Fruit fly (Drosophila melanogaster): ENCODE measurements around the gene CG11122.

The CG11122 gene

DNA sequence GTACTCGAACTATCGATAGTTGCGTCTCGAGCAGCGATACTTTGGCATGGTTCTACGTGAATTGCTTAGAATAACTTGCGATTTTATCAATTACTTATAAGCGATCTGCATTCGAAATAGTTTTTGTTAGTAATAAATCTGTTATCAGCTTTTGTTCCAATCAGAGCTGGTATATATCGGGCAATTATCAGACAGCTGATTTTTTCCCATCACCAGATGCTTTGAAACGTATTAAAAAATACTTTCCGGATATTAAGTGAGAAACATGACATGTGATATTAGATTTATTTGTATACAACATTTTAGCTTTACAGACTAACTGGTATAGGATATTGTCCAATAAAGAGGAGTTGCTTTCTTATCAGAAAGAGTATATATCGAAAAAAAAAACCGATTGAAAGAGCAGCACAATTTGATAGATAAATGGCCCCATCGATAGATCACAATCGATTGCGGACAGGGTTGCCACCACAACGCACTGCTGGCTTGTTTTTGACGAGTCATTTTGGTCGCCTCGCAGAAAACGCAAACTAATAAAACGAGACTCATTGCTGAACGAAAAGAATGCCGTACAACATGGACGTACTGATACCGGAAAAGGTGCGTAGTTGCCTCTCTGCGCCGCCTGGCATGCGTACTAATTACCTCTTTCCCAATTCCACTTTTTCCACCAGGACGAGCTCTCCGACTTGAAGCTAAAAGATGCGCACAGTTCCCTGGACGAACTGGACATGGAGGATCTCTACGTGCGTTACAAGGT lies 403 bp upstream of the CG11122 start, which contains the start of gene Rpt3 (continued):
- TF ChIP-seq bbx (GFP tag; IDR thresholded peaks at IDR 0.05; ENCODE audit: partially characterized antibody), result peak; percentile 61
- TF ChIP-seq HHEX (GFP tag; optimal IDR thresholded peaks at IDR 0.05), result no peak
- TF ChIP-seq zf30C (GFP tag; optimal IDR thresholded peaks at IDR 0.05), result no peak
- TF ChIP-seq CG4730 (GFP tag; IDR thresholded peaks at IDR 0.05), result no peak
- TF ChIP-seq CG18764 (GFP tag; optimal IDR thresholded peaks at IDR 0.05), result no peak
- no peak for TF ChIP-seq CG10462 (GFP tag; optimal IDR thresholded peaks at IDR 0.05)
- TF ChIP-seq gcm (GFP tag; optimal IDR thresholded peaks at IDR 0.05), result no peak
- no peak for TF ChIP-seq odd (GFP tag; optimal IDR thresholded peaks at IDR 0.05)
- TF ChIP-seq Optix (GFP tag; IDR thresholded peaks at IDR 0.05), result no peak
- TF ChIP-seq tx (GFP tag; optimal IDR thresholded peaks at IDR 0.05), result no peak
- TF ChIP-seq caup (GFP tag; optimal IDR thresholded peaks at IDR 0.05; ENCODE audit: severe bottlenecking), result no peak
- TF ChIP-seq dysf (GFP tag; IDR thresholded peaks at IDR 0.05), result no peak
- TF ChIP-seq knrl (GFP tag; IDR thresholded peaks at IDR 0.05; ENCODE audit: partially characterized antibody), result peak; percentile 83
- TF ChIP-seq CG43689 (GFP tag; IDR thresholded peaks at IDR 0.05), result no peak
- no peak for TF ChIP-seq Mad (GFP tag; optimal IDR thresholded peaks at IDR 0.05)
- TF ChIP-seq CG16813 (GFP tag; IDR thresholded peaks at IDR 0.05; ENCODE audit: partially characterized antibody), result peak; percentile 85
- TF ChIP-seq schlank (tag; optimal IDR thresholded peaks at IDR 0.05), result no peak
- TF ChIP-seq lilli (GFP tag; optimal IDR thresholded peaks at IDR 0.05), result peak; percentile 24
- no peak for TF ChIP-seq Oli (tag; optimal IDR thresholded peaks at IDR 0.05)
- no peak for TF ChIP-seq tap (tag; optimal IDR thresholded peaks at IDR 0.05)
- no peak for TF ChIP-seq cas (GFP tag; IDR thresholded peaks at IDR 0.05)
- TF ChIP-seq NC2β (GFP tag; optimal IDR thresholded peaks at IDR 0.05), result no peak
- peak; percentile 39 for TF ChIP-seq CG30403 (GFP tag; optimal IDR thresholded peaks at IDR 0.05)
- TF ChIP-seq CG13624 (GFP tag; optimal IDR thresholded peaks at IDR 0.05), result no peak
- no peak for TF ChIP-seq CG16815 (GFP tag; optimal IDR thresholded peaks at IDR 0.05)
- no peak for TF ChIP-seq Lpt (GFP tag; optimal IDR thresholded peaks at IDR 0.05)
- no peak for TF ChIP-seq chm (GFP tag; IDR thresholded peaks at IDR 0.05)
- no peak for TF ChIP-seq HLH3B (GFP tag; IDR thresholded peaks at IDR 0.05)
- TF ChIP-seq CG34422 (GFP tag; IDR thresholded peaks at IDR 0.05), result no peak
- TF ChIP-seq CG12071 (GFP tag; optimal IDR thresholded peaks at IDR 0.05), result no peak
- TF ChIP-seq twi (tag; optimal IDR thresholded peaks at IDR 0.05), result no peak
- no peak for TF ChIP-seq Neu2 (GFP tag; optimal IDR thresholded peaks at IDR 0.05; ENCODE audit: borderline replicate concordance)
- TF ChIP-seq CG10979 (tag; optimal IDR thresholded peaks at IDR 0.05), result no peak
- 0 out of 2 replicates have a peak, but pooled peaks have one; percentile 6 for TF ChIP-seq E2f2 (GFP tag; IDR thresholded peaks at IDR 0.05)
- TF ChIP-seq mld (GFP tag; IDR thresholded peaks at IDR 0.05; ENCODE audit: partially characterized antibody), result peak; percentile 9; the same call in 1 of the 3 replicates
- no peak for TF ChIP-seq HLHmδ (GFP tag; optimal IDR thresholded peaks at IDR 0.05)
- TF ChIP-seq CG6175 (GFP tag; IDR thresholded peaks at IDR 0.05), result no peak
- TF ChIP-seq Abd-B (GFP tag; optimal IDR thresholded peaks at IDR 0.05), result peak; percentile 15

- TF ChIP-seq Pdp1 (GFP tag; optimal IDR thresholded peaks at IDR 0.05), result peak in 1 of 2 experiments; percentile 76
- TF ChIP-seq ham (GFP tag; IDR thresholded peaks at IDR 0.05), result no peak
- TF ChIP-seq sens-2 (GFP tag; IDR thresholded peaks at IDR 0.05), result no peak
- peak; percentile 42 for TF ChIP-seq Med (GFP tag)
- peak; percentile 50 for TF ChIP-seq CG15479 (GFP tag; optimal IDR thresholded peaks at IDR 0.05)
- TF ChIP-seq chinmo (GFP tag; IDR thresholded peaks at IDR 0.05; ENCODE audit: partially characterized antibody), result 0 out of 4 replicates have a peak, but pooled peaks have one; percentile 6
- TF ChIP-seq hbn (GFP tag; IDR thresholded peaks at IDR 0.05; ENCODE audit: partially characterized antibody), result no peak
- TF ChIP-seq CG8924 (tag; optimal IDR thresholded peaks at IDR 0.05), result peak; percentile 28
- peak in 1 of 2 experiments; percentile 76 for TF ChIP-seq insv (GFP tag; optimal IDR thresholded peaks at IDR 0.05)
- TF ChIP-seq tll (GFP tag; optimal IDR thresholded peaks at IDR 0.05), result no peak
- TF ChIP-seq kay (GFP tag; optimal IDR thresholded peaks at IDR 0.05), result no peak
- no peak for TF ChIP-seq slou (GFP tag; optimal IDR thresholded peaks at IDR 0.05)
- TF ChIP-seq CG31365 (tag; optimal IDR thresholded peaks at IDR 0.05), result peak; percentile 97
Observed at dm6 chrX:11123561-11123960, 965 bp downstream of the CG11122 start.

Data from whole organism, embryonic.